Worm (Caenorhabditis elegans): ENCODE data around the gene srh-11.

Gene srh-11

ce11 chrX:8285169-8285796 is 33.6 kb downstream of the srh-11 start, which contains the start of the genes fis-2 and F13B9.2:
Gene fis-2, minus strand, starts transcription at chrX:8285219.
Gene F13B9.2, plus strand, starts transcription at chrX:8285683.
- TF ChIP-seq blmp-1 (tag; optimal IDR thresholded peaks at IDR 0.05) (peak; percentile 1), pha-4 (tag; optimal IDR thresholded peaks at IDR 0.05) (no peak), elt-1 (tag; optimal IDR thresholded peaks at IDR 0.05; ENCODE audit: borderline replicate concordance, insufficient read depth) (peak; percentile 89), drap-1 (GFP tag; optimal IDR thresholded peaks at IDR 0.05) (no peak), ham-2 (GFP tag; optimal IDR thresholded peaks at IDR 0.05) (peak; percentile 36), cnd-1 (tag; optimal IDR thresholded peaks at IDR 0.05) (no peak)

DNA sequence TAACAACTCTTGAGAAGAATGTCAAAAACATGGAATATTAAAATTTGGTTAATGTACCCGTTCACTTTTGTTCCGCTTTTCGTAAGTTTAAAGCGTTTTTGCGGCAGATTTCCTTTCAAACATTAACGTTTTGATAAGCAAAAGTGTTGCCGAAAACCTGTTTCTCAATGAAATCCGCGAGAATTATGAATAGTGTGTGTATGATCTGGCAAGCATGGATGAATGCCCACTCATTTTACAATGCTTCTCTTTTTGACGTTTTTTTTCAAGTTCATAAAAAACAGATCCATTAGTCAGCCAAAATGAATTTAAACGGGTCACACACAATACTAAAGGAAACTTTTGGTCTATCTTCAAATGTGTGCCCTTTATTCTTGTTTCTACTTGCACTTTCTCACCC is 34.8 kb downstream of the srh-11 start:
- no peak for TF ChIP-seq sptf-1 (tag; optimal IDR thresholded peaks at IDR 0.05)
- TF ChIP-seq ceh-43 (GFP tag; optimal IDR thresholded peaks at IDR 0.05) = no peak
- no peak for TF ChIP-seq lin-13 (tag; optimal IDR thresholded peaks at IDR 0.05)
- no peak for TF ChIP-seq unc-39 (tag; optimal IDR thresholded peaks at IDR 0.05)
- TF ChIP-seq mab-5 (tag; optimal IDR thresholded peaks at IDR 0.05) = no peak
- no peak for TF ChIP-seq pha-4 (tag; optimal IDR thresholded peaks at IDR 0.05)
- TF ChIP-seq elt-3 (tag; optimal IDR thresholded peaks at IDR 0.05) = no peak
- TF ChIP-seq cnd-1 (tag; optimal IDR thresholded peaks at IDR 0.05) = no peak
- no peak for TF ChIP-seq sem-2 (GFP tag; optimal IDR thresholded peaks at IDR 0.05)
- no peak for TF ChIP-seq ceh-83 (GFP tag; optimal IDR thresholded peaks at IDR 0.05)
- TF ChIP-seq nhr-237 (tag; optimal IDR thresholded peaks at IDR 0.05) = no peak
- TF ChIP-seq ceh-39 (tag; optimal IDR thresholded peaks at IDR 0.05) = no peak

ce11 chrX:8276984-8277383 is 41.9 kb downstream of the srh-11 start:
- TF ChIP-seq unc-120 (tag; optimal IDR thresholded peaks at IDR 0.05; ENCODE audit: poor library complexity, severe bottlenecking) (no peak), lin-32 (GFP tag; optimal IDR thresholded peaks at IDR 0.05) (no peak), ceh-39 (tag; optimal IDR thresholded peaks at IDR 0.05) (no peak), mep-1 (tag; optimal IDR thresholded peaks at IDR 0.05) (no peak), mls-2 (tag; optimal IDR thresholded peaks at IDR 0.05) (no peak), nhr-76 (tag; optimal IDR thresholded peaks at IDR 0.05) (no peak), lsy-2 (tag; optimal IDR thresholded peaks at IDR 0.05) (no peak), blmp-1 (tag; optimal IDR thresholded peaks at IDR 0.05) (no peak), sptf-1 (tag; optimal IDR thresholded peaks at IDR 0.05) (no peak), zip-8 (tag; optimal IDR thresholded peaks at IDR 0.05) (no peak), unc-39 (tag; optimal IDR thresholded peaks at IDR 0.05) (no peak), elt-1 (tag; optimal IDR thresholded peaks at IDR 0.05; ENCODE audit: borderline replicate concordance, insufficient read depth) (no peak), nhr-28 (tag; optimal IDR thresholded peaks at IDR 0.05) (no peak), bed-3 (GFP tag; optimal IDR thresholded peaks at IDR 0.05) (no peak), sem-2 (GFP tag; optimal IDR thresholded peaks at IDR 0.05) (no peak), M03D4.4 (tag; optimal IDR thresholded peaks at IDR 0.05) (no peak), pha-4 (tag; optimal IDR thresholded peaks at IDR 0.05) (no peak), nhr-237 (tag; optimal IDR thresholded peaks at IDR 0.05) (no peak), ceh-83 (GFP tag; optimal IDR thresholded peaks at IDR 0.05) (no peak)

- no peak for TF ChIP-seq flh-1 (GFP tag; optimal IDR thresholded peaks at IDR 0.05)
- peak; percentile 42 for TF ChIP-seq unc-120 (tag; optimal IDR thresholded peaks at IDR 0.05; ENCODE audit: poor library complexity, severe bottlenecking)
- TF ChIP-seq sptf-1 (tag; optimal IDR thresholded peaks at IDR 0.05) = peak; percentile 18
- TF ChIP-seq bed-3 (GFP tag; optimal IDR thresholded peaks at IDR 0.05) = no peak
- no peak for TF ChIP-seq nhr-76 (tag; optimal IDR thresholded peaks at IDR 0.05)
Observed at ce11 chrX:8276333-8276732, 42.5 kb downstream of the srh-11 start.

ce11 chrX:8274869-8275268 is 44.0 kb downstream of the srh-11 start, which contains the start of gene ksr-1:
Gene ksr-1, plus strand, starts transcription at chrX:8275169.
- TF ChIP-seq pha-4 (tag; optimal IDR thresholded peaks at IDR 0.05) = no peak
- TF ChIP-seq mab-5 (tag; optimal IDR thresholded peaks at IDR 0.05) = no peak
- no peak for TF ChIP-seq ceh-39 (tag; optimal IDR thresholded peaks at IDR 0.05)
- no peak for TF ChIP-seq unc-39 (tag; optimal IDR thresholded peaks at IDR 0.05)
- no peak for TF ChIP-seq lin-13 (tag; optimal IDR thresholded peaks at IDR 0.05)

ce11 chrX:8273496-8273895 is 45.4 kb downstream of the srh-11 start:
- TF ChIP-seq hlh-1 (tag; optimal IDR thresholded peaks at IDR 0.05) (peak; percentile 51), cnd-1 (tag; optimal IDR thresholded peaks at IDR 0.05) (peak; percentile 65), pha-4 (tag; optimal IDR thresholded peaks at IDR 0.05) (no peak), ces-1 (GFP tag; optimal IDR thresholded peaks at IDR 0.05) (no peak), zip-8 (tag; optimal IDR thresholded peaks at IDR 0.05) (peak; percentile 92), lin-32 (GFP tag; optimal IDR thresholded peaks at IDR 0.05) (peak; percentile 8)

Measured in whole organism, mixed stage, embryonic.